Worm (Caenorhabditis elegans): ENCODE measurements around the gene C17A2.2.

DNA sequence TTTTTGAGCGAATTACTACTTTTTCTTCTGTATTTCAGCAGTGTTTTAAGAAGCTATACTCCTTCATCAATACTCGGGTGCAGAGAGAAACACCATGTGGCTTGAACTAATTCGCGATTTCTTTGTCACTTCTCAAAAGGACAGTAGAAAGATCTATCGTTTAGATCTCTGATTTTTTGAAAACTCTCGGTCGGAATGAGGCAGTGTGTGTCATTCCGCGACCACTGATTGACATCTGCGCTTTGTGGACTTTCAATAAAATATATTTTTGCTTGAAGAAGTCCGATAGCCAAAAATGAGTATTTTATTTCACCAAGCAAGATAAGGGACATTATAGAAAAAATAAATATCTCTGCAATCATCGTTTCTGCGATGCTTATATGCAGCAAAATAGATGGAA, 15.9 kb downstream of the C17A2.2 start:
- no peak for TF ChIP-seq dmd-9 (GFP tag; IDR thresholded peaks at IDR 0.05)
- no peak for TF ChIP-seq lin-38 (GFP tag; IDR thresholded peaks at IDR 0.05)
- no peak for TF ChIP-seq nhr-6 (tag; optimal IDR thresholded peaks at IDR 0.05)
- TF ChIP-seq nhr-76 (tag; optimal IDR thresholded peaks at IDR 0.05): no peak
- no peak for TF ChIP-seq Y48G9A.11 (GFP tag; IDR thresholded peaks at IDR 0.05)
- no peak for TF ChIP-seq fos-1 (tag; optimal IDR thresholded peaks at IDR 0.05)
- TF ChIP-seq snpc-1.2 (GFP tag; IDR thresholded peaks at IDR 0.05): no peak
- TF ChIP-seq unc-62 (GFP tag; optimal IDR thresholded peaks at IDR 0.05 in 1 of 2): no peak
- TF ChIP-seq unc-62 (tag; optimal IDR thresholded peaks at IDR 0.05): no peak
- TF ChIP-seq php-3 (GFP tag; IDR thresholded peaks at IDR 0.05): no peak
